Fruit fly (Drosophila melanogaster) whole organism, embryonic: ENCODE results near the gene sol.

Source experiments
- ATbp ChIP-seq: fragments of 200-800 bp; sonication (Bioruptor generic); optimal IDR thresholded peaks from 2 replicates; lab custom pipeline; 2017; ENCODE audit warnings: missing biosample characterization, mild to moderate bottlenecking, missing genetic modification characterization, missing genetic modification reagents
- CG11723 ChIP-seq: fragments of 200-800 bp; sonication (Bioruptor generic); optimal IDR thresholded peaks from 2 replicates; lab custom pipeline; 2017; ENCODE audit warnings: missing biosample characterization, mild to moderate bottlenecking, missing genetic modification characterization
- CG12104 ChIP-seq: fragments of 200-800 bp; sonication (Bioruptor generic); optimal IDR thresholded peaks from 3 replicates; lab custom pipeline; 2016; ENCODE audit warnings: missing biosample characterization, missing genetic modification characterization
- CG12942 ChIP-seq: fragments of 200-800 bp; sonication (Bioruptor generic); optimal IDR thresholded peaks from 3 replicates; lab custom pipeline; 2016; ENCODE audit warnings: missing biosample characterization, missing genetic modification characterization
- CG14014 ChIP-seq: fragments of 200-800 bp; sonication (Bioruptor generic); IDR thresholded peaks from 2 replicates; pipeline ENCODE4 v1.3.6; 2022; ENCODE audit warnings: missing biosample characterization, missing genetic modification characterization
- CG15269 ChIP-seq: fragments of 200-800 bp; sonication (Bioruptor generic); optimal IDR thresholded peaks from 2 replicates; lab custom pipeline; 2018; ENCODE audit warnings: missing biosample characterization, mild to moderate bottlenecking, missing genetic modification characterization, moderate library complexity
- CG1529 ChIP-seq: fragments of 200-800 bp; sonication (Bioruptor generic); optimal IDR thresholded peaks from 3 replicates; lab custom pipeline; 2018; ENCODE audit warnings: missing biosample characterization, missing genetic modification characterization
- CG18476 ChIP-seq: fragments of 200-800 bp; sonication (Bioruptor generic); optimal IDR thresholded peaks from 2 replicates; lab custom pipeline; 2016; ENCODE audit warnings: missing biosample characterization, mild to moderate bottlenecking, missing genetic modification characterization
- CG18619 ChIP-seq: fragments of 200-800 bp; sonication (Bioruptor generic); optimal IDR thresholded peaks from 3 replicates; lab custom pipeline; 2017; ENCODE audit warnings: missing biosample characterization, mild to moderate bottlenecking, missing genetic modification characterization
- CG2889 ChIP-seq: fragments of 200-800 bp; sonication (Bioruptor generic); IDR thresholded peaks from 3 replicates; pipeline ENCODE4 v1.3.6; 2022; ENCODE audit warnings: missing biosample characterization, missing genetic modification characterization
- CG32767 ChIP-seq: fragments of 200-800 bp; sonication (Bioruptor generic); IDR thresholded peaks from 2 replicates; pipeline ENCODE4 v1.3.6; 2022; ENCODE audit warnings: missing biosample characterization, missing genetic modification characterization
- CG34224 ChIP-seq: fragments of 200-800 bp; sonication (Bioruptor generic); IDR thresholded peaks from 3 replicates; pipeline ENCODE4 v1.3.6; 2022; ENCODE audit warnings: missing biosample characterization, missing genetic modification characterization; ENCODE audit not compliant: partially characterized antibody
- CG34422 ChIP-seq: fragments of 200-800 bp; sonication (Bioruptor generic); IDR thresholded peaks from 3 replicates; pipeline ENCODE4 v1.3.6; 2022; ENCODE audit warnings: missing biosample characterization, missing genetic modification characterization
- CG3995 ChIP-seq: fragments of 200-800 bp; sonication (Bioruptor generic); optimal IDR thresholded peaks from 3 replicates; lab custom pipeline; 2016; ENCODE audit warnings: missing biosample characterization, missing genetic modification characterization
- CG4404 ChIP-seq: fragments of 200-800 bp; sonication (Bioruptor generic); IDR thresholded peaks from 2 replicates; pipeline ENCODE4 v1.3.6; 2022; ENCODE audit warnings: missing biosample characterization, missing genetic modification characterization
- CG5953 ChIP-seq: fragments of 200-800 bp; sonication (Bioruptor generic); IDR thresholded peaks from 2 replicates; pipeline ENCODE4 v1.3.6; 2022; ENCODE audit warnings: missing biosample characterization, missing genetic modification characterization
- CG6175 ChIP-seq: fragments of 200-800 bp; sonication (Bioruptor generic); IDR thresholded peaks from 3 replicates; pipeline ENCODE4 v1.3.6; 2022; ENCODE audit warnings: missing biosample characterization, missing genetic modification characterization
- CG6813 ChIP-seq: fragments of 200-800 bp; sonication (Bioruptor generic); optimal IDR thresholded peaks from 2 replicates; lab custom pipeline; 2017; ENCODE audit warnings: missing biosample characterization, missing genetic modification characterization, mild to moderate bottlenecking, moderate library complexity, missing genetic modification reagents
- CG7271 ChIP-seq: fragments of 200-800 bp; sonication (Bioruptor generic); optimal IDR thresholded peaks from 2 replicates; lab custom pipeline; 2018; ENCODE audit warnings: missing biosample characterization, mild to moderate bottlenecking, missing genetic modification characterization, moderate library complexity
- CG8388 ChIP-seq: fragments of 200-800 bp; sonication (Bioruptor generic); optimal IDR thresholded peaks from 2 replicates; lab custom pipeline; 2019; ENCODE audit warnings: missing biosample characterization, mild to moderate bottlenecking, missing genetic modification characterization, moderate library complexity
- Dbx ChIP-seq: fragments of 200-800 bp; sonication (Bioruptor generic); IDR thresholded peaks from 3 replicates; pipeline ENCODE4 v1.3.6; 2022; ENCODE audit warnings: missing biosample characterization, missing genetic modification characterization
- E2f2 ChIP-seq: fragments of 200-800 bp; sonication (Bioruptor generic); IDR thresholded peaks from 2 replicates; pipeline ENCODE4 v1.3.6; 2022; ENCODE audit warnings: missing biosample characterization, missing genetic modification characterization
- ERR ChIP-seq: fragments of 200-800 bp; sonication (Bioruptor generic); optimal IDR thresholded peaks from 2 replicates; lab custom pipeline; 2016; ENCODE audit warnings: missing biosample characterization, missing genetic modification characterization
- GATAe ChIP-seq: fragments of 200-800 bp; sonication (Bioruptor generic); conservative IDR thresholded peaks from 2 replicates; pipeline ENCODE4 v1.3.6; 2022; ENCODE audit warnings: missing biosample characterization, missing genetic modification characterization
- NFAT ChIP-seq: fragments of 200-800 bp; sonication (Bioruptor generic); IDR thresholded peaks from 2 replicates; pipeline ENCODE4 v1.3.6; 2022; ENCODE audit warnings: missing biosample characterization, missing genetic modification characterization
- NfI ChIP-seq: fragments of 200-800 bp; sonication (Bioruptor generic); optimal IDR thresholded peaks from 3 replicates; lab custom pipeline; 2018; ENCODE audit warnings: missing biosample characterization, mild to moderate bottlenecking, missing genetic modification characterization, moderate library complexity
- Opbp ChIP-seq: fragments of 200-800 bp; sonication (Bioruptor generic); IDR thresholded peaks from 3 replicates; pipeline ENCODE4 v1.3.6; 2022; ENCODE audit warnings: missing biosample characterization, missing genetic modification characterization; ENCODE audit not compliant: partially characterized antibody
- Poxn ChIP-seq: fragments of 200-800 bp; sonication (Bioruptor generic); IDR thresholded peaks from 2 replicates; pipeline ENCODE4 v1.3.6; 2022; ENCODE audit warnings: missing biosample characterization, missing genetic modification characterization
- Rx ChIP-seq: fragments of 200-800 bp; sonication (Bioruptor generic); IDR thresholded peaks from 2 replicates; pipeline ENCODE4 v1.3.6; 2022; ENCODE audit warnings: missing biosample characterization, missing genetic modification characterization
- Stat92E ChIP-seq, 3 experiments: fragments of >200 bp in 2 of 3; fragments of 200-800 bp in 1 of 3; sonication (Bioruptor generic) in 1 of 3; optimal IDR thresholded peaks; 2 replicates each; lab custom pipeline; 2017 to 2019; ENCODE audit warnings: missing biosample characterization in 3 of 3, missing genetic modification characterization in 3 of 3, mild to moderate bottlenecking in 1 of 3, moderate library complexity in 1 of 3
- TFAM ChIP-seq: fragments of 200-800 bp; sonication (Bioruptor generic); optimal IDR thresholded peaks from 2 replicates; lab custom pipeline; 2017; ENCODE audit warnings: missing biosample characterization, missing genetic modification characterization, inconsistent platforms
- aop ChIP-seq: fragments of 200-800 bp; sonication (Bioruptor generic); IDR thresholded peaks from 2 replicates; pipeline ENCODE4 v1.3.6; 2022; ENCODE audit warnings: missing biosample characterization, missing genetic modification characterization
- ash1 ChIP-seq: fragments of 200-800 bp; sonication (Bioruptor generic); optimal IDR thresholded peaks from 2 replicates; lab custom pipeline; 2018; ENCODE audit warnings: missing biosample characterization, mild to moderate bottlenecking, missing genetic modification characterization
- bigmax ChIP-seq: fragments of 200-800 bp; sonication (Bioruptor generic); optimal IDR thresholded peaks from 2 replicates; lab custom pipeline; 2018; ENCODE audit warnings: missing biosample characterization, mild to moderate bottlenecking, missing genetic modification characterization
- da ChIP-seq: fragments of 200-800 bp; sonication (Bioruptor generic); optimal IDR thresholded peaks from 2 replicates; lab custom pipeline; 2016; ENCODE audit warnings: missing biosample characterization, missing genetic modification characterization
- emc ChIP-seq: fragments of 200-800 bp; sonication (Bioruptor generic); optimal IDR thresholded peaks from 2 replicates; lab custom pipeline; 2016; ENCODE audit warnings: missing biosample characterization, missing genetic modification characterization
- exex ChIP-seq: fragments of 200-800 bp; sonication (Bioruptor generic); optimal IDR thresholded peaks from 4 replicates; lab custom pipeline; 2018; ENCODE audit warnings: missing biosample characterization, mild to moderate bottlenecking, missing genetic modification characterization, moderate library complexity
- fd102C ChIP-seq: fragments of 200-800 bp; sonication (Bioruptor generic); optimal IDR thresholded peaks from 2 replicates; lab custom pipeline; 2018; ENCODE audit warnings: missing biosample characterization, mild to moderate bottlenecking, missing genetic modification characterization, moderate library complexity
- gfzf ChIP-seq: fragments of 200-800 bp; sonication (Bioruptor generic); optimal IDR thresholded peaks from 2 replicates; lab custom pipeline; 2016; ENCODE audit warnings: missing biosample characterization, mild to moderate bottlenecking, missing genetic modification characterization, moderate library complexity
- lab ChIP-seq: fragments of 200-800 bp; sonication (Bioruptor generic); optimal IDR thresholded peaks from 3 replicates; lab custom pipeline; 2017; ENCODE audit warnings: missing biosample characterization, missing genetic modification characterization, mild to moderate bottlenecking, moderate library complexity, missing genetic modification reagents
- nau ChIP-seq: fragments of 200-800 bp; sonication (Bioruptor generic); optimal IDR thresholded peaks from 3 replicates; lab custom pipeline; 2017; ENCODE audit warnings: missing biosample characterization, mild to moderate bottlenecking, missing genetic modification characterization, missing genetic modification reagents
- nerfin-1 ChIP-seq: fragments of 200-800 bp; sonication (Bioruptor generic); optimal IDR thresholded peaks from 3 replicates; lab custom pipeline; 2019; ENCODE audit warnings: missing biosample characterization, mild to moderate bottlenecking, missing genetic modification characterization, moderate library complexity
- pb ChIP-seq: fragments of 200-800 bp; sonication (Bioruptor generic); optimal IDR thresholded peaks from 3 replicates; lab custom pipeline; 2016; ENCODE audit warnings: missing biosample characterization, missing genetic modification characterization
- repo ChIP-seq: fragments of 200-800 bp; sonication (Bioruptor generic); optimal IDR thresholded peaks from 2 replicates; lab custom pipeline; 2016; ENCODE audit warnings: missing biosample characterization, missing genetic modification characterization
- rib ChIP-seq: fragments of 200-800 bp; sonication (Bioruptor generic); IDR thresholded peaks from 2 replicates; pipeline ENCODE4 v1.3.6; 2022; ENCODE audit warnings: missing biosample characterization, missing genetic modification characterization
- run ChIP-seq: fragments of 200-800 bp; sonication (Bioruptor generic); optimal IDR thresholded peaks from 3 replicates; lab custom pipeline; 2018; ENCODE audit warnings: missing biosample characterization, mild to moderate bottlenecking, missing genetic modification characterization
- sr ChIP-seq: fragments of 200-800 bp; sonication (Bioruptor generic); IDR thresholded peaks from 3 replicates; pipeline ENCODE4 v1.3.6; 2022; ENCODE audit warnings: missing biosample characterization, missing genetic modification characterization
- wor ChIP-seq: fragments of 200-800 bp; sonication (Bioruptor generic); IDR thresholded peaks from 2 replicates; pipeline ENCODE4 v1.3.6; 2022; ENCODE audit warnings: missing biosample characterization, missing genetic modification characterization
- z ChIP-seq: fragments of 200-800 bp; sonication (Bioruptor generic); IDR thresholded peaks from 3 replicates; pipeline ENCODE4 v1.3.6; 2022; ENCODE audit warnings: missing biosample characterization, missing genetic modification characterization
- zen2 ChIP-seq: fragments of 200-800 bp; sonication (Bioruptor generic); IDR thresholded peaks from 3 replicates; pipeline ENCODE4 v1.3.6; 2022; ENCODE audit warnings: missing biosample characterization, missing genetic modification characterization; ENCODE audit not compliant: partially characterized antibody

sol gene

DNA sequence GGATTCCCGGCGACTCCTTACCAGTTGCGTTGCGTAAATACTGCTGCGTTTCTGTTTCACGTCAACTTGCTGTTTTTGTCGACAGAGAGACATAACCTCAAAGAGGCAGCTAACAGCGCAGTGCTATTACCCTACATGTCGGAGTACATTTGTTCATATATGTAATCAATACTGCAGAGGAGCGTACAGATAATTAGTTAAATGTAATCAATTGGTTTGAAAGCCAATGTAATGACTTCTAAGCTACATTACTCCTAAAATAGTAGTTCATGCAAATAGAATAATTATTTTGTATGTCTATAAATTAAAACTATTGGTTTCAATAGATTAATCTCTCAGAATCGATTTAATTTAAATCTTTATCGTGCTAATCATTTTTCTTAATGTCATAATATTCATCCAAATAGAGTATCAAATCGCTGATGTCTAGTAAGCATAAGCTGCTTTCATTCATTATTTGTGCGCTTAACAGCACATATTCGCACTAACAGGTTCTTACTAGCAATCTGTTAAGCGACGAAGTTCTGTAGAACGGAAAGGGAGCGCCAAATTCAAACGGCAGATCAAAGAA, 30.8 kb upstream of the sol start, which contains the start of the genes SLIRP1 and anox (continued):
- TF ChIP-seq CG11723 (GFP tag; lab: Kevin White, UChicago) (peak; percentile 56), CG2889 (GFP tag; lab: Robert Waterston, UW) (peak; percentile 74; the same call in 2 of the 3 replicates), lab (GFP tag; lab: Kevin White, UChicago) (peak; percentile 32), Rx (peak; percentile 38; the same call in 1 of the 2 replicates), rib (GFP tag; lab: Robert Waterston, UW) (0 out of 2 replicates have a peak, but pooled peaks have one; percentile 33), CG18476 (GFP tag; lab: Kevin White, UChicago) (peak; percentile 80), Stat92E (GFP tag; optimal IDR thresholded peaks at IDR 0.05; lab: Kevin White, UChicago) (peak in 1 of 3 experiments; percentile 46), wor (peak; percentile 72), bigmax (peak; percentile 98), CG34224 (no peak), CG7271 (tag; lab: Kevin White, UChicago) (no peak), CG6175 (GFP tag; lab: Robert Waterston, UW) (no peak), CG1529 (GFP tag; lab: Kevin White, UChicago) (peak; percentile 78), aop (GFP tag; lab: Robert Waterston, UW) (no peak), nau (GFP tag; lab: Kevin White, UChicago) (peak; percentile 77), da (GFP tag; lab: Kevin White, UChicago) (no peak), z (GFP tag; lab: Robert Waterston, UW) (no peak), CG6813 (peak; percentile 70), sr (GFP tag; lab: Robert Waterston, UW) (no peak), CG12104 (GFP tag; lab: Kevin White, UChicago) (peak; percentile 81), run (peak; percentile 83), NFAT (GFP tag; lab: Robert Waterston, UW) (peak; percentile 52; the same call in 1 of the 2 replicates), ERR (GFP tag; lab: Kevin White, UChicago) (peak; percentile 17), NfI (GFP tag; lab: Kevin White, UChicago) (peak; percentile 85), GATAe (GFP tag; lab: Robert Waterston, UW) (peak; percentile 65), CG34422 (GFP tag; lab: Robert Waterston, UW) (peak; percentile 61; the same call in 2 of the 3 replicates), CG15269 (tag; lab: Kevin White, UChicago) (peak; percentile 89), emc (no peak), Dbx (GFP tag; lab: Robert Waterston, UW) (peak; percentile 80), TFAM (GFP tag; lab: Kevin White, UChicago) (peak; percentile 31), CG3995 (GFP tag; lab: Kevin White, UChicago) (peak; percentile 43), fd102C (no peak), CG14014 (GFP tag; lab: Robert Waterston, UW) (peak; percentile 67), repo (GFP tag; lab: Kevin White, UChicago) (peak; percentile 37), CG8388 (GFP tag; lab: Kevin White, UChicago) (peak; percentile 86), CG5953 (peak; percentile 61; the same call in 1 of the 2 replicates), gfzf (GFP tag; lab: Kevin White, UChicago) (no peak), exex (peak; percentile 79), CG12942 (GFP tag; lab: Kevin White, UChicago) (peak; percentile 82), ATbp (GFP tag; lab: Kevin White, UChicago) (peak; percentile 66), E2f2 (GFP tag; lab: Robert Waterston, UW) (peak; percentile 74), pb (GFP tag; lab: Kevin White, UChicago) (peak; percentile 23), CG4404 (GFP tag; lab: Robert Waterston, UW) (peak; percentile 66), CG18619 (GFP tag; lab: Kevin White, UChicago) (peak; percentile 91), nerfin-1 (peak; percentile 82), Opbp (GFP tag; lab: Robert Waterston, UW) (no peak), Poxn (GFP tag; lab: Robert Waterston, UW) (peak; percentile 46; the same call in 1 of the 2 replicates), ash1 (no peak), CG32767 (GFP tag; lab: Robert Waterston, UW) (peak; percentile 81), zen2 (GFP tag; lab: Robert Waterston, UW) (no peak)
